Fruit fly (Drosophila melanogaster): ENCODE data around the gene Rbp6.

Rbp6 gene

dm6 chr3L:17042297-17042921, 195.6 kb downstream of the Rbp6 start, which contains the start of the genes scaf6 and Papst2:
Gene scaf6 (minus strand): TSS chr3L:17042574.
Gene Papst2 (plus strand): TSS chr3L:17042797.
- no peak for TF ChIP-seq cnc (optimal IDR thresholded peaks at IDR 0.05)
- peak; percentile 84 for TF ChIP-seq Mnt (GFP tag; optimal IDR thresholded peaks at IDR 0.05)
- TF ChIP-seq CG14711 (tag; optimal IDR thresholded peaks at IDR 0.05) = peak; percentile 41
- TF ChIP-seq Clk (GFP tag; optimal IDR thresholded peaks at IDR 0.05) = no peak
- TF ChIP-seq CG11617 (GFP tag; optimal IDR thresholded peaks at IDR 0.05) = peak; percentile 42
- TF ChIP-seq Hr96 (GFP tag; optimal IDR thresholded peaks at IDR 0.05) = no peak
- TF ChIP-seq bab1 (GFP tag; optimal IDR thresholded peaks at IDR 0.05) = no peak
- peak; percentile 4 for TF ChIP-seq CG7101 (tag; optimal IDR thresholded peaks at IDR 0.05)
- no peak for TF ChIP-seq cic (GFP tag; optimal IDR thresholded peaks at IDR 0.05)
- peak; percentile 28 for TF ChIP-seq CG1620 (GFP tag; optimal IDR thresholded peaks at IDR 0.05)

- TF ChIP-seq Hr96 (GFP tag; optimal IDR thresholded peaks at IDR 0.05) (no peak), CG12768 (GFP tag; optimal IDR thresholded peaks at IDR 0.05) (no peak), CG7101 (tag; optimal IDR thresholded peaks at IDR 0.05) (no peak), kay (GFP tag; ENCODE audit: borderline replicate concordance) (no peak), CG5204 (GFP tag; optimal IDR thresholded peaks at IDR 0.05) (no peak), pad (GFP tag; optimal IDR thresholded peaks at IDR 0.05) (no peak), toe (GFP tag; optimal IDR thresholded peaks at IDR 0.05) (no peak), Clk (GFP tag; optimal IDR thresholded peaks at IDR 0.05) (no peak), CG1620 (GFP tag; optimal IDR thresholded peaks at IDR 0.05) (no peak), cnc (optimal IDR thresholded peaks at IDR 0.05) (no peak), cic (GFP tag; optimal IDR thresholded peaks at IDR 0.05) (no peak), tj (GFP tag; optimal IDR thresholded peaks at IDR 0.05) (no peak), CG14711 (tag; optimal IDR thresholded peaks at IDR 0.05) (no peak), CG7045 (GFP tag; optimal IDR thresholded peaks at IDR 0.05) (no peak), ovo (GFP tag; optimal IDR thresholded peaks at IDR 0.05) (no peak), Crg-1 (GFP tag; optimal IDR thresholded peaks at IDR 0.05) (no peak), CG33017 (tag; optimal IDR thresholded peaks at IDR 0.05) (no peak), Mnt (GFP tag; optimal IDR thresholded peaks at IDR 0.05) (no peak)
Measured at dm6 chr3L:17035492-17035891, 202.5 kb downstream of the Rbp6 start, which contains the start of gene beg. Gene beg (plus strand): TSS chr3L:17035668.

- TF ChIP-seq Mnt (GFP tag; optimal IDR thresholded peaks at IDR 0.05) = no peak
- TF ChIP-seq bab1 (GFP tag; optimal IDR thresholded peaks at IDR 0.05) = no peak
- TF ChIP-seq Crg-1 (GFP tag; optimal IDR thresholded peaks at IDR 0.05) = no peak
- no peak for TF ChIP-seq CG11617 (GFP tag; optimal IDR thresholded peaks at IDR 0.05)
- TF ChIP-seq kay (GFP tag; ENCODE audit: borderline replicate concordance) = no peak
- no peak for TF ChIP-seq CG1620 (GFP tag; optimal IDR thresholded peaks at IDR 0.05)
- no peak for TF ChIP-seq CG12768 (GFP tag; optimal IDR thresholded peaks at IDR 0.05)
- no peak for TF ChIP-seq ovo (GFP tag; optimal IDR thresholded peaks at IDR 0.05)
- no peak for TF ChIP-seq tj (GFP tag; optimal IDR thresholded peaks at IDR 0.05)
- no peak for TF ChIP-seq Hr96 (GFP tag; optimal IDR thresholded peaks at IDR 0.05)
Measured at dm6 chr3L:17033309-17033708, 204.7 kb downstream of the Rbp6 start.

- TF ChIP-seq CG11617 (GFP tag; optimal IDR thresholded peaks at IDR 0.05) = no peak
- no peak for TF ChIP-seq tj (GFP tag; optimal IDR thresholded peaks at IDR 0.05)
- no peak for TF ChIP-seq pad (GFP tag; optimal IDR thresholded peaks at IDR 0.05)
- TF ChIP-seq CG7045 (GFP tag; optimal IDR thresholded peaks at IDR 0.05) = no peak
- no peak for TF ChIP-seq cic (GFP tag; optimal IDR thresholded peaks at IDR 0.05)
- no peak for TF ChIP-seq CG33017 (tag; optimal IDR thresholded peaks at IDR 0.05)
- TF ChIP-seq kay (GFP tag; ENCODE audit: borderline replicate concordance) = no peak
- no peak for TF ChIP-seq Hr96 (GFP tag; optimal IDR thresholded peaks at IDR 0.05)
- TF ChIP-seq Mnt (GFP tag; optimal IDR thresholded peaks at IDR 0.05) = no peak
- no peak for TF ChIP-seq CG14711 (tag; optimal IDR thresholded peaks at IDR 0.05)
- TF ChIP-seq Crg-1 (GFP tag; optimal IDR thresholded peaks at IDR 0.05) = no peak
- no peak for TF ChIP-seq ovo (GFP tag; optimal IDR thresholded peaks at IDR 0.05)
- no peak for TF ChIP-seq bab1 (GFP tag; optimal IDR thresholded peaks at IDR 0.05)
- TF ChIP-seq toe (GFP tag; optimal IDR thresholded peaks at IDR 0.05) = no peak
- no peak for TF ChIP-seq CG5204 (GFP tag; optimal IDR thresholded peaks at IDR 0.05)
- no peak for TF ChIP-seq Clk (GFP tag; optimal IDR thresholded peaks at IDR 0.05)
- no peak for TF ChIP-seq cnc (optimal IDR thresholded peaks at IDR 0.05)
Measured at dm6 chr3L:17031971-17032370, 206.0 kb downstream of the Rbp6 start, which contains the start of gene Ilp8. Gene Ilp8 (minus strand): TSS chr3L:17032080.

dm6 chr3L:17027310-17027709, 210.7 kb downstream of the Rbp6 start, which contains the start of gene CG7730:
Gene CG7730 (plus strand): TSS chr3L:17027515.
- no peak for TF ChIP-seq CG12768 (GFP tag; optimal IDR thresholded peaks at IDR 0.05)
- TF ChIP-seq CG11617 (GFP tag; optimal IDR thresholded peaks at IDR 0.05) = no peak
- TF ChIP-seq cnc (optimal IDR thresholded peaks at IDR 0.05) = no peak
- TF ChIP-seq Clk (GFP tag; optimal IDR thresholded peaks at IDR 0.05) = no peak
- no peak for TF ChIP-seq CG14711 (tag; optimal IDR thresholded peaks at IDR 0.05)
- no peak for TF ChIP-seq CG1620 (GFP tag; optimal IDR thresholded peaks at IDR 0.05)
- no peak for TF ChIP-seq tj (GFP tag; optimal IDR thresholded peaks at IDR 0.05)
- TF ChIP-seq kay (GFP tag; ENCODE audit: borderline replicate concordance) = no peak
- TF ChIP-seq CG33017 (tag; optimal IDR thresholded peaks at IDR 0.05) = no peak
- no peak for TF ChIP-seq ovo (GFP tag; optimal IDR thresholded peaks at IDR 0.05)
- TF ChIP-seq Crg-1 (GFP tag; optimal IDR thresholded peaks at IDR 0.05) = no peak
- TF ChIP-seq CG7045 (GFP tag; optimal IDR thresholded peaks at IDR 0.05) = no peak
- TF ChIP-seq cic (GFP tag; optimal IDR thresholded peaks at IDR 0.05) = no peak

dm6 chr3L:17024095-17024639, 213.8 kb downstream of the Rbp6 start, which contains the start of gene Fit2:
Gene Fit2 (plus strand): TSS chr3L:17024328.
- TF ChIP-seq cic (GFP tag; optimal IDR thresholded peaks at IDR 0.05) (no peak), CG11617 (GFP tag; optimal IDR thresholded peaks at IDR 0.05) (no peak), CG5204 (GFP tag; optimal IDR thresholded peaks at IDR 0.05) (no peak), toe (GFP tag; optimal IDR thresholded peaks at IDR 0.05) (no peak), Hr96 (GFP tag; optimal IDR thresholded peaks at IDR 0.05) (no peak), CG33017 (tag; optimal IDR thresholded peaks at IDR 0.05) (no peak), Clk (GFP tag; optimal IDR thresholded peaks at IDR 0.05) (no peak), CG1620 (GFP tag; optimal IDR thresholded peaks at IDR 0.05) (no peak), Crg-1 (GFP tag; optimal IDR thresholded peaks at IDR 0.05) (no peak), bab1 (GFP tag; optimal IDR thresholded peaks at IDR 0.05) (no peak)
